Fruit fly (Drosophila melanogaster): ENCODE data around the gene mRpL9.

The mRpL9 gene

DNA sequence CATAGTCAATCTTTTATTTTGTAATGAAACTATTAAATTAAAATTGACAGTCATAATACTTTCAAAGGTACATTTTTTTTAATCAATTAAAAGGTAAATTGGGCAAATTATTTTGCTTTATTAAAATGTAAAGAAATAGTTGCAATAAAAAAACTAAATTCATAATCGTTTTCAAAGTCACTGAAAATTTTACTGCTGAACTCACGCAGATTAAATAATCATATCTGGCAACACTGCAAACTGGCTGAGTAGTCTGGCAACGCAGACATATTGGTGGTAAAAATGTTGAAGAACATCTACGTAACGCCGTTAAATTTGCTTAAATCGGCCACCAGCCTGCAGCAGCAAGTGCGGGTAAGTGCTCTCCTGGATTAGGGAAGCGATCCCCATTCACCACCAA lies at the start of gene mRpL9:
TSS of gene mRpL9 (plus strand) at position 267 of the 400 bp plus-strand sequence.
- TF ChIP-seq gl (tag; optimal IDR thresholded peaks at IDR 0.05) (no peak), CG15710 (tag; optimal IDR thresholded peaks at IDR 0.05) (peak; percentile 5)

DNA sequence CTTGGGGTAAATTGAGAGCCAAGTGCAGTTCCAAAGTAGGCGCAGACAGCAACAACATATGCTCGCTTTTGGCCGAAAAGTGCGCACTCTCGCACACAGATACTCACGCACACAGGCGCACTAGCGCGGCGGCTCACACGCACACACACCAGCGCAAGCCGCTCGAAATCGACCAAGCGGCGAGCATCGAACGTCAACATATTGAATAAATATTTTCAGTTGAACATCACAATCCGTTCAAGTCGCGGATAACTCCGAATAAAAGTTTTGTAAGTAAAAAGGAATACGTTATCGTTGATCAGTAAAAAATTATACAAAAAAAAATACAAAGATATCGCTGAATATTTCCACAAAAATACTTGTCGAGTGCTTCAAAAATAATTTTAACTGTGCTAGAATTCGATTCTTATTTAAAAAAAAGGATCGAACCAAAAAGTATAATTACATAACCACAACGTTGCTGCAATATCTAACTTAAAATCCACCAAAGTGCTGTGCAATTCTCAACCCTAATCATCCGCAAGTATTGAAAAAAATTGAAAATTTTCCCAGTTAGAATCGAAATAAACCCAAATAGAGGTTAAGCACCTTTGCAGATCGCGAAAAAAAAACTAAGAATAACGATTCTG lies 49.1 kb upstream of the mRpL9 start:
- TF ChIP-seq gl (tag; optimal IDR thresholded peaks at IDR 0.05) (no peak), Pif1A (GFP tag; optimal IDR thresholded peaks at IDR 0.05) (no peak), CG14655 (GFP tag; optimal IDR thresholded peaks at IDR 0.05) (no peak), D1 (tag; optimal IDR thresholded peaks at IDR 0.05) (no peak), CG8159 (tag; optimal IDR thresholded peaks at IDR 0.05) (no peak), CG4496 (GFP tag; IDR thresholded peaks at IDR 0.05) (no peak), CG34367 (tag; optimal IDR thresholded peaks at IDR 0.05) (no peak), CG8301 (tag; optimal IDR thresholded peaks at IDR 0.05) (no peak), CG9948 (tag; optimal IDR thresholded peaks at IDR 0.05) (no peak), fd96Ca (GFP tag; IDR thresholded peaks at IDR 0.05) (no peak), EcR (GFP tag; optimal IDR thresholded peaks at IDR 0.05) (no peak), rn (GFP tag; IDR thresholded peaks at IDR 0.05) (no peak), CG17806 (tag; optimal IDR thresholded peaks at IDR 0.05) (no peak)

DNA sequence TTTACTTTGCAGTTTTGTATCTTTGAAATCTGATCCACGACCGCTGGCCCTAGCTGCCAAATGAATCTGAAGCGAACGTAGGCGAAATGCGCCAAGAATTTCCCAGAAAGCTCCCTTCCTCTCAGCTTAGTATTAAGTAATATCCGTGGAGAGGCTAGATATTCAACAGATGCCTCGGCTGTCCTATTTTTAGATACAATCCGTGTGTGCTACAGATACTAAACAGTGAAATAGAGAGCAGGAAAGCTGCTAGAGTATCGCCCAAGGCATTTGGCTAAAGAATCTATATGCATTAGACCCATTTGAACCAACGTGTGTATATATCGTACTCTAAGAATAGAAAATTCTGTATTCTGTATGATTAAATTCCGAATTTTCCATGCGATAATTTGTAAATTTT lies 48.2 kb upstream of the mRpL9 start:
- TF ChIP-seq fd96Ca (GFP tag; IDR thresholded peaks at IDR 0.05): no peak
- no peak for TF ChIP-seq rn (GFP tag; IDR thresholded peaks at IDR 0.05)
- no peak for TF ChIP-seq CG12605 (GFP tag; IDR thresholded peaks at IDR 0.05)
- no peak for TF ChIP-seq CG15710 (tag; optimal IDR thresholded peaks at IDR 0.05)
- TF ChIP-seq CG14655 (GFP tag; optimal IDR thresholded peaks at IDR 0.05): no peak

DNA sequence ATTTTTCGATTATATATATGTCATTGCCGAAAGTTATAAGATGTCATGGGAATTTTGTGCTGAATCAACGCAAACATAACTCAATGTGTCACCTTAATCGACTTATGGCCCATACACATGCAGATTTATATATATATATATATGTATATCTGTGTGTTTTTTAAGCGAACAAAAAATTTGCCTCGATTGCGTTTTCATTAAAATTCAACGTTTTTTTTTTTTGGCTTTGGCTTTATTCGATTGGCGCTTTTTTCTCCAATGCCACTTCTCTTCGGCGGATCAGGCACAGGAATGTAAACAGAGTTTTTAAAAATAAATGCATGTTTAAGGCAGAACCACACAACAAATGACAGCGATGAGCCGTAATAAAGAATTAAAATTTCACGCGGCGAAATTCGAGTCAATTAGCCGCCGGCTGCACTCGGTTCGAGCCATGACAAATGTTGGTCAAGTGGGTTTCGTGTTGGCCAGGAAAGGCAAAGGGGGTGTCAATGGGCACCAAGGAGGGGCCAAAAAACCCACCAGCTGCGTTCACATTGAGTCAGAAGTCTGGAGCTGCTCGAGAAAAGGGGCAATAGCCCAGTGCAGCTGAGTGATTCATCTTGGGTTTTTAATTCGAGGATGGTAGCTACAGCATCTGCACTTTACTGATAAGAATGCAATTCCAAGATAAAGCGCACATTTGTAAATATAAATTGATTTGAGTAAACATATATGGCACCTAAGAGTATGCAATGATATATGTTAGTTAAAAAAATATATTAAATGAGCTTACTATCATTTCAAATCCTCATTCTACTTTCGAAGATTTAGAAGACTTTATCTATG lies 47.3 kb upstream of the mRpL9 start:
- TF ChIP-seq EcR (GFP tag; optimal IDR thresholded peaks at IDR 0.05): peak; percentile 60
- no peak for TF ChIP-seq CG8301 (tag; optimal IDR thresholded peaks at IDR 0.05)
- no peak for TF ChIP-seq CG17806 (tag; optimal IDR thresholded peaks at IDR 0.05)
- TF ChIP-seq CG8159 (tag; optimal IDR thresholded peaks at IDR 0.05): no peak
- TF ChIP-seq D1 (tag; optimal IDR thresholded peaks at IDR 0.05): no peak
- no peak for TF ChIP-seq CG12605 (GFP tag; IDR thresholded peaks at IDR 0.05)

DNA sequence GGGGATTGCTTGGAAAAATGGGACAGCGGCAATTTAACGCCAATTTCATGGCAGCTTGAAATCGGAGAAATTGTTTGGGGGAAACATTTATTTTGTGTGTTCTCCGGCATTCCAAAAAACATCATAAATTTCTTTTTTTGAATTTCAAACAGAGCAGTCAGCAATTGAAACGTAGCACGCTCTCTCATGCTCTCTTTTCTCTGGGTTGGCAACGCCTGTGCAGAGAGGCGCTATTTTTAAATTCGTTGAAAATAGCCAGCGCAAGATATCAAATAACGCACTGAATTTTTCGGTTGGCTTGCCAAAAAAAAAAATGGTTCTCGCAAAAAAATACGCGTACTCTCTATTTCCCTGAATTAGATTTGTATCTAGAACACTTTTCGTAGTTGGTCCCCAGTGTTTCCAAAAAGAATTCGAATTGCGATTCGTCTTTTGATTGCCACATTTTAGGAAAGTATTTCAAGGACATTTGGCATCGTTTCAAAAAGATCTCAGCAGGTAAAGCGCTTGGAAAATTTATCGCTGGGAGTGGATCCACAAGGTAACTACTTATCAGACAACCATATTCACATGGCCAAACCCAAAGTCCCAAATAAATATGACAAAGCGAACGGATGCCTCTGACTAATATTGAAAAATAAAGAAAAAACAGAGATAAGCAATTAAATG lies 44.4 kb upstream of the mRpL9 start:
- TF ChIP-seq CG15710 (tag; optimal IDR thresholded peaks at IDR 0.05) (no peak), D1 (tag; optimal IDR thresholded peaks at IDR 0.05) (peak; percentile 2)

DNA sequence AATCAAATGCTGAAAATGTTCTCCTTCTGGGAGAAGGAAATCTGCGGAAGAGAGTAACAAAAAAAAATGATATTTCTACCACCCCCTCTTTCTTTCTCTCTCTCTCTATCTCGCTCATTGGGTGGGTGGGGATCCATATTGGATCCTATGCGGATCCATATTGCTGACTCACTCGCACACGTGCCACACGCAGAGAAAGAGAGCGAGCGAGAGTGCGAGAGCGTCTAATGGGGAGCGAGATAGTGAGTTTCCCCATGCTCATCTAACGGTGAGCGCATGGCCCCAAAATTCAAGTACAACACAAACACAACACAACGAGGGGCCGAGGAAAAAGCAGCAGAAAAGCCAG lies 43.9 kb upstream of the mRpL9 start:
- TF ChIP-seq CG17806 (tag; optimal IDR thresholded peaks at IDR 0.05) (no peak), CG8301 (tag; optimal IDR thresholded peaks at IDR 0.05) (no peak), Pif1A (GFP tag; optimal IDR thresholded peaks at IDR 0.05) (no peak), CG15710 (tag; optimal IDR thresholded peaks at IDR 0.05) (no peak), CG8159 (tag; optimal IDR thresholded peaks at IDR 0.05) (no peak), CG10348 (GFP tag; IDR thresholded peaks at IDR 0.05) (no peak), EcR (GFP tag; optimal IDR thresholded peaks at IDR 0.05) (no peak), CG34367 (tag; optimal IDR thresholded peaks at IDR 0.05) (no peak), gl (tag; optimal IDR thresholded peaks at IDR 0.05) (no peak), D1 (tag; optimal IDR thresholded peaks at IDR 0.05) (no peak), CG14655 (GFP tag; optimal IDR thresholded peaks at IDR 0.05) (no peak), fd96Ca (GFP tag; IDR thresholded peaks at IDR 0.05) (no peak), CG32121 (GFP tag; IDR thresholded peaks at IDR 0.05) (no peak), CG4496 (GFP tag; IDR thresholded peaks at IDR 0.05) (no peak), CG13204 (GFP tag; optimal IDR thresholded peaks at IDR 0.05) (no peak), Snoo (tag; optimal IDR thresholded peaks at IDR 0.05) (no peak), CG9948 (tag; optimal IDR thresholded peaks at IDR 0.05) (no peak), Pif1B (GFP tag; optimal IDR thresholded peaks at IDR 0.05) (no peak), rn (GFP tag; IDR thresholded peaks at IDR 0.05) (no peak), CG12605 (GFP tag; IDR thresholded peaks at IDR 0.05) (no peak)

DNA sequence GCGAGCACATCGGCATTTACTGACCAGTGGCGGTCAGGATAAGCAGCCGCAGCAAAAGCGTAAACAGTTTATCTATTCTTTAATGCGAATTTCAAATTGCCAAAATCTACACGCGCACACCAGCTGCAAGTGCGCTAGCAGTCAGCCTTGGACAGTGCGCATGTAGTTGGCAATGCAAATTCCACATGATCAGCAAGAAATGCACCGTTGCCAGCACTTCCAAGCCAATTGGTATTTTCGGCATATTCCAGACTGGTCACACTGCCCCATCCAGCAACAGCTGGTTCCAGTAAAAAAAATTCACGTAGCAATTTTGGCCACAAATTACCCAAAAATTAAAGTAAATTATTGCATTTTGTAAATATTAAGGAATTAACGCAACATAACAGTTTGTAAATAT lies 42.8 kb upstream of the mRpL9 start:
- TF ChIP-seq CG8159 (tag; optimal IDR thresholded peaks at IDR 0.05) (no peak), gl (tag; optimal IDR thresholded peaks at IDR 0.05) (no peak), CG32121 (GFP tag; IDR thresholded peaks at IDR 0.05) (no peak), CG17806 (tag; optimal IDR thresholded peaks at IDR 0.05) (no peak), fd96Ca (GFP tag; IDR thresholded peaks at IDR 0.05) (no peak), Pif1B (GFP tag; optimal IDR thresholded peaks at IDR 0.05) (no peak), CG14655 (GFP tag; optimal IDR thresholded peaks at IDR 0.05) (no peak), CG34367 (tag; optimal IDR thresholded peaks at IDR 0.05) (no peak), CG4496 (GFP tag; IDR thresholded peaks at IDR 0.05) (no peak), rn (GFP tag; IDR thresholded peaks at IDR 0.05) (no peak), Pif1A (GFP tag; optimal IDR thresholded peaks at IDR 0.05) (no peak)

Data from whole organism, pupa.